Fruit fly (Drosophila melanogaster) whole organism, wandering third instar larva: ENCODE data around the gene Set.

Source experiments
- Hnf4 ChIP-seq: fragments of 200-800 bp; sonication (Bioruptor generic); optimal IDR thresholded peaks from 2 replicates; lab custom pipeline; 2016; ENCODE audit warnings: missing biosample characterization, mild to moderate bottlenecking, missing genetic modification characterization
- Jra ChIP-seq: sonication (Bioruptor generic); optimal IDR thresholded peaks from 2 replicates; lab custom pipeline; 2016; ENCODE audit warnings: missing biosample characterization, missing genetic modification characterization
- Vsx2 ChIP-seq: fragments of 200-300, 225-300 bp; sonication (Bioruptor generic); optimal IDR thresholded peaks from 2 replicates; lab custom pipeline; 2018; ENCODE audit warnings: missing biosample characterization, missing genetic modification characterization; ENCODE audit not compliant: partially characterized antibody
- dmrt93B ChIP-seq: fragments of 200-800 bp; sonication (Bioruptor generic); optimal IDR thresholded peaks from 2 replicates; lab custom pipeline; 2018; ENCODE audit warnings: missing biosample characterization, mild to moderate bottlenecking, missing genetic modification characterization
- fru ChIP-seq: fragments of 200-800 bp; sonication (Bioruptor generic); optimal IDR thresholded peaks from 3 replicates; lab custom pipeline; 2016; ENCODE audit warnings: missing biosample characterization, mild to moderate bottlenecking, missing genetic modification characterization
- h ChIP-seq: fragments of 200-800 bp; sonication (Bioruptor generic); optimal IDR thresholded peaks from 3 replicates; lab custom pipeline; 2016; ENCODE audit warnings: missing biosample characterization, mild to moderate bottlenecking, missing genetic modification characterization
- jim ChIP-seq: fragments of 175-275, 200-325 bp; sonication (Bioruptor generic); optimal IDR thresholded peaks from 2 replicates; lab custom pipeline; 2016; ENCODE audit warnings: missing biosample characterization, mild to moderate bottlenecking, missing genetic modification characterization
- rgr ChIP-seq: fragments of 200-800 bp; sonication (Bioruptor generic); optimal IDR thresholded peaks from 3 replicates; lab custom pipeline; 2016; ENCODE audit warnings: missing biosample characterization, mild to moderate bottlenecking, missing genetic modification characterization
- tai ChIP-seq: sonication (Bioruptor generic); optimal IDR thresholded peaks from 2 replicates; lab custom pipeline; 2016; ENCODE audit warnings: missing biosample characterization, missing genetic modification characterization

DNA sequence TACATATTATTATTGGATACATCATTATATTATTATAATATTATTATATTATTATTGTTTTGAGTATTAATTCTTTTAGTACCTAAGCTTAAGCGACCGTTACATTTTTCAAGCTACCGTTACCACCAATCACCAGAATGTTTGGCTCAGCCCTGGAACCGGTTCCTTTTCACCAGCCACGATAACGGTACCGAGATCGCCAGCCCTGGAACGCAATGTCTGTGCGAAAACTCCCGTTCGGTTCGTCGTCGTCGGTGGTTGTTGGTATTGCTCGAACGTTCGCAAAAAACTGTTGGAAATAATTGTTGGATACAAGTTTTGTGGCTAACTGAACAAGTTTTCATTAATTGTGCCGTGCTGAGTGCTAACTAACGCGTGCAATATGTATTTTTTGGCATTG lies 13.6 kb upstream of the Set start, which contains the start of gene CG42404:
- TF ChIP-seq Jra (GFP tag; lab: Kevin White, UChicago) (no peak), tai (no peak), h (GFP tag; lab: Kevin White, UChicago) (no peak), Vsx2 (GFP tag; lab: Kevin White, UChicago) (no peak), jim (GFP tag; lab: Kevin White, UChicago) (no peak), dmrt93B (GFP tag; lab: Kevin White, UChicago) (no peak), rgr (no peak), Hnf4 (no peak), fru (no peak)
